Fruit fly (Drosophila melanogaster) whole organism, embryonic: Measurements from ENCODE around the gene CG4230.
A peak's percentile ranks its signal among the peaks of the same experiment; 100 is the strongest.

Source experiments
- CG10654 ChIP-seq: fragments of 200-800 bp; sonication (Bioruptor generic); optimal IDR thresholded peaks from 2 replicates; lab custom pipeline; 2016; ENCODE audit warnings: missing biosample characterization, missing genetic modification characterization
- CG10959 ChIP-seq: fragments of 200-800 bp; sonication (Bioruptor generic); IDR thresholded peaks from 2 replicates; pipeline ENCODE4 v1.3.6; 2022; ENCODE audit warnings: missing biosample characterization, missing genetic modification characterization
- CG13894 ChIP-seq: fragments of 200-800 bp; sonication (Bioruptor generic); optimal IDR thresholded peaks from 3 replicates; lab custom pipeline; 2018; ENCODE audit warnings: missing biosample characterization, mild to moderate bottlenecking, missing genetic modification characterization, moderate library complexity
- CG14860 ChIP-seq: fragments of 200-800 bp; sonication (Bioruptor generic); IDR thresholded peaks from 3 replicates; pipeline ENCODE4 v1.3.6; 2022; ENCODE audit warnings: missing biosample characterization, missing genetic modification characterization; ENCODE audit not compliant: partially characterized antibody
- CG30431 ChIP-seq: fragments of 200-800 bp; sonication (Bioruptor generic); optimal IDR thresholded peaks from 2 replicates; lab custom pipeline; 2017; ENCODE audit warnings: missing biosample characterization, missing genetic modification characterization
- CG32772 ChIP-seq: fragments of 200-800 bp; sonication (Bioruptor generic); IDR thresholded peaks from 2 replicates; pipeline ENCODE4 v1.3.6; 2022; ENCODE audit warnings: missing biosample characterization, missing genetic modification characterization
- CG4328 ChIP-seq: fragments of 200-800 bp; sonication (Bioruptor generic); optimal IDR thresholded peaks from 3 replicates; lab custom pipeline; 2017; ENCODE audit warnings: missing biosample characterization, missing genetic modification reagents, missing genetic modification characterization
- CG6272 ChIP-seq: fragments of 200-800 bp; sonication (Bioruptor generic); IDR thresholded peaks from 2 replicates; pipeline ENCODE4 v1.3.6; 2022; ENCODE audit warnings: missing biosample characterization, missing genetic modification characterization
- CG6791 ChIP-seq: fragments of 200-800 bp; sonication (Bioruptor generic); IDR thresholded peaks from 3 replicates; pipeline ENCODE4 v1.3.6; 2022; ENCODE audit warnings: missing biosample characterization, missing genetic modification characterization; ENCODE audit not compliant: partially characterized antibody
- CG9727 ChIP-seq: fragments of 200-800 bp; sonication (Bioruptor generic); optimal IDR thresholded peaks from 3 replicates; lab custom pipeline; 2017; ENCODE audit warnings: missing biosample characterization, mild to moderate bottlenecking, missing genetic modification characterization
- CG9932 ChIP-seq: fragments of 200-800 bp; sonication (Bioruptor generic); IDR thresholded peaks from 2 replicates; pipeline ENCODE4 v1.3.6; 2022; ENCODE audit warnings: missing biosample characterization, missing genetic modification characterization
- CrebB ChIP-seq: fragments of 200-800 bp; sonication (Bioruptor generic); optimal IDR thresholded peaks from 3 replicates; lab custom pipeline; 2018; ENCODE audit warnings: missing biosample characterization, mild to moderate bottlenecking, missing genetic modification characterization
- D ChIP-seq, 2 experiments: fragments of 200-800 bp in 1 of 2; fragments of >200 bp in 1 of 2; sonication (Bioruptor generic) in 1 of 2; optimal IDR thresholded peaks; 2 replicates in 1 of 2; 3 replicates in 1 of 2; lab custom pipeline; 2017; ENCODE audit warnings: mild to moderate bottlenecking in 1 of 2, missing biosample characterization in 1 of 2, missing genetic modification characterization in 1 of 2, missing genetic modification reagents in 1 of 2
- Dll ChIP-seq: fragments of 200-800 bp; sonication (Bioruptor generic); IDR thresholded peaks from 4 replicates; pipeline ENCODE4 v1.3.6; 2022; ENCODE audit warnings: missing biosample characterization, missing genetic modification characterization; ENCODE audit not compliant: partially characterized antibody
- Doc3 ChIP-seq: fragments of 200-800 bp; sonication (Bioruptor generic); IDR thresholded peaks from 3 replicates; pipeline ENCODE4 v1.3.6; 2022; ENCODE audit warnings: missing biosample characterization, missing genetic modification characterization; ENCODE audit not compliant: partially characterized antibody
- Ets97D ChIP-seq: fragments of 200-800 bp; sonication (Bioruptor generic); optimal IDR thresholded peaks from 3 replicates; lab custom pipeline; 2016; ENCODE audit warnings: missing biosample characterization, missing genetic modification characterization
- Fer2 ChIP-seq: fragments of 200-800 bp; sonication (Bioruptor generic); optimal IDR thresholded peaks from 2 replicates; lab custom pipeline; 2018; ENCODE audit warnings: missing biosample characterization, mild to moderate bottlenecking, missing genetic modification characterization, moderate library complexity
- Med ChIP-seq: fragments of 200-800 bp; sonication (Bioruptor generic); peaks from one replicate; lab custom pipeline; 2016; ENCODE audit warnings: missing biosample characterization, missing genetic modification characterization, mild to moderate bottlenecking, inconsistent platforms, moderate library complexity
- NC2β ChIP-seq: fragments of 200-800 bp; sonication (Bioruptor generic); optimal IDR thresholded peaks from 2 replicates; lab custom pipeline; 2016; ENCODE audit warnings: missing biosample characterization, missing genetic modification characterization
- Neu2 ChIP-seq: fragments of 200-800 bp; sonication (Bioruptor generic); optimal IDR thresholded peaks from 3 replicates; lab custom pipeline; 2016; ENCODE audit warnings: missing biosample characterization, missing genetic modification characterization, borderline replicate concordance
- Sry-β ChIP-seq: fragments of 200-800 bp; sonication (Bioruptor generic); optimal IDR thresholded peaks from 2 replicates; lab custom pipeline; 2018; ENCODE audit warnings: missing biosample characterization, mild to moderate bottlenecking, missing genetic modification characterization, moderate library complexity
- Taf1 ChIP-seq: fragments of 200-800 bp; sonication (Bioruptor generic); IDR thresholded peaks from 2 replicates; pipeline ENCODE4 v1.3.6; 2022; ENCODE audit warnings: missing biosample characterization, missing genetic modification characterization
- Usf ChIP-seq: fragments of 200-800 bp; sonication (Bioruptor generic); optimal IDR thresholded peaks from 2 replicates; lab custom pipeline; 2017; ENCODE audit warnings: missing genotype, missing biosample characterization, missing genetic modification characterization
- YL-1 ChIP-seq: fragments of 200-800 bp; sonication (Bioruptor generic); optimal IDR thresholded peaks from 3 replicates; lab custom pipeline; 2017; ENCODE audit warnings: missing biosample characterization, mild to moderate bottlenecking, missing genetic modification characterization
- ara ChIP-seq: fragments of 200-800 bp; sonication (Bioruptor generic); IDR thresholded peaks from 2 replicates; pipeline ENCODE4 v1.3.6; 2022; ENCODE audit warnings: missing biosample characterization, missing genetic modification characterization
- ash1 ChIP-seq: fragments of 200-800 bp; sonication (Bioruptor generic); optimal IDR thresholded peaks from 2 replicates; lab custom pipeline; 2018; ENCODE audit warnings: missing biosample characterization, mild to moderate bottlenecking, missing genetic modification characterization
- da ChIP-seq: fragments of 200-800 bp; sonication (Bioruptor generic); optimal IDR thresholded peaks from 2 replicates; lab custom pipeline; 2016; ENCODE audit warnings: missing biosample characterization, missing genetic modification characterization
- dmrt11E ChIP-seq: fragments of 200-800 bp; sonication (Bioruptor generic); optimal IDR thresholded peaks from 3 replicates; lab custom pipeline; 2018; ENCODE audit warnings: missing biosample characterization, mild to moderate bottlenecking, missing genetic modification characterization, moderate library complexity
- dysf ChIP-seq: fragments of 200-800 bp; sonication (Bioruptor generic); IDR thresholded peaks from 3 replicates; pipeline ENCODE4 v1.3.6; 2022; ENCODE audit warnings: missing biosample characterization, missing genetic modification characterization
- gsb-n ChIP-seq: fragments of 200-800 bp; sonication (Bioruptor generic); optimal IDR thresholded peaks from 3 replicates; lab custom pipeline; 2018; ENCODE audit warnings: missing biosample characterization, mild to moderate bottlenecking, missing genetic modification characterization
- ham ChIP-seq: fragments of 200-800 bp; sonication (Bioruptor generic); IDR thresholded peaks from 2 replicates; pipeline ENCODE4 v1.3.6; 2022; ENCODE audit warnings: missing biosample characterization, missing genetic modification characterization
- kah ChIP-seq: fragments of 200-800 bp; sonication (Bioruptor generic); optimal IDR thresholded peaks from 2 replicates; lab custom pipeline; 2018; ENCODE audit warnings: missing biosample characterization, mild to moderate bottlenecking, missing genetic modification characterization
- pan ChIP-seq, 4 experiments: fragments of >200 bp in 3 of 4; fragments of 200-800 bp in 1 of 4; sonication (Bioruptor generic) in 1 of 4; optimal IDR thresholded peaks in 3 of 4; IDR thresholded peaks in 1 of 4; 2 replicates each; pipeline versions ENCODE4 v1.3.6 to Lab custom; 2017 to 2022; ENCODE audit warnings: missing biosample characterization in 2 of 4, missing genetic modification characterization in 2 of 4, mixed read lengths in 1 of 4
- pfk ChIP-seq: fragments of 200-800 bp; sonication (Bioruptor generic); optimal IDR thresholded peaks from 2 replicates; lab custom pipeline; 2018; ENCODE audit warnings: missing biosample characterization, mild to moderate bottlenecking, missing genetic modification characterization, moderate library complexity
- row ChIP-seq: fragments of 200-800 bp; sonication (Bioruptor generic); IDR thresholded peaks from 3 replicates; pipeline ENCODE4 v1.3.6; 2022; ENCODE audit warnings: missing biosample characterization, missing genetic modification characterization
- sima ChIP-seq: fragments of 200-800 bp; sonication (Bioruptor generic); optimal IDR thresholded peaks from 2 replicates; lab custom pipeline; 2016; ENCODE audit warnings: missing biosample characterization, missing genetic modification characterization
- sob ChIP-seq: fragments of 200-800 bp; sonication (Bioruptor generic); IDR thresholded peaks from 2 replicates; pipeline ENCODE4 v1.3.6; 2022; ENCODE audit warnings: missing biosample characterization, missing genetic modification characterization
- stwl ChIP-seq: fragments of 200-800 bp; sonication (Bioruptor generic); optimal IDR thresholded peaks from 3 replicates; lab custom pipeline; 2018; ENCODE audit warnings: missing biosample characterization, mild to moderate bottlenecking, missing genetic modification characterization, moderate library complexity
- tna ChIP-seq: fragments of 200-800 bp; sonication (Bioruptor generic); IDR thresholded peaks from 2 replicates; pipeline ENCODE4 v1.3.6; 2022; ENCODE audit warnings: missing biosample characterization, missing genetic modification characterization; ENCODE audit not compliant: partially characterized antibody
- wdn ChIP-seq: fragments of 200-800 bp; sonication (Bioruptor generic); IDR thresholded peaks from 2 replicates; pipeline ENCODE4 v1.3.6; 2022; ENCODE audit warnings: missing biosample characterization, missing genetic modification characterization
- wor ChIP-seq: fragments of 200-800 bp; sonication (Bioruptor generic); IDR thresholded peaks from 2 replicates; pipeline ENCODE4 v1.3.6; 2022; ENCODE audit warnings: missing biosample characterization, missing genetic modification characterization

Gene CG4230

dm6 chr2L:5060952-5061478 lies 35.0 kb upstream of the CG4230 start (continued):
- TF ChIP-seq CG13894 (tag; lab: Kevin White, UChicago) (peak; percentile 59), CG32772 (GFP tag; lab: Robert Waterston, UW) (no peak), CG14860 (no peak), Taf1 (GFP tag; lab: Robert Waterston, UW) (peak; percentile 72), NC2β (peak; percentile 28), CG30431 (GFP tag; lab: Kevin White, UChicago) (no peak), row (GFP tag; lab: Robert Waterston, UW) (peak; percentile 80), wdn (GFP tag; lab: Robert Waterston, UW) (no peak), CrebB (tag; lab: Kevin White, UChicago) (peak; percentile 58), CG9727 (GFP tag; lab: Kevin White, UChicago) (peak; percentile 66), Dll (no peak), da (peak; percentile 51), CG6272 (GFP tag; lab: Robert Waterston, UW) (no peak), gsb-n (tag; lab: Kevin White, UChicago) (peak; percentile 32), YL-1 (GFP tag; lab: Kevin White, UChicago) (no peak), Ets97D (GFP tag; lab: Kevin White, UChicago) (no peak), Usf (no peak), ara (GFP tag; lab: Robert Waterston, UW) (peak; percentile 40; the same call in 1 of the 2 replicates), kah (no peak), pfk (GFP tag; lab: Kevin White, UChicago) (no peak), tna (GFP tag; lab: Robert Waterston, UW) (no peak), CG4328 (peak; percentile 46), CG10654 (GFP tag; lab: Kevin White, UChicago) (peak; percentile 46), stwl (tag; lab: Kevin White, UChicago) (no peak), ash1 (GFP tag; lab: Kevin White, UChicago) (no peak), pan (optimal IDR thresholded peaks at IDR 0.05; lab: Kevin White, UChicago) (no peak), pan (GFP tag; optimal IDR thresholded peaks at IDR 0.05 in 1 of 2, IDR thresholded peaks at IDR 0.05 in 1 of 2) (peak in 1 of 2 experiments; percentile 65), dmrt11E (tag; lab: Kevin White, UChicago) (no peak), CG9932 (peak; percentile 80), sima (no peak), ham (GFP tag; lab: Robert Waterston, UW) (no peak), wor (0 out of 2 replicates have a peak, but pooled peaks have one; percentile 19), CG10959 (no peak), Sry-β (GFP tag; lab: Kevin White, UChicago) (no peak), Neu2 (GFP tag; lab: Kevin White, UChicago) (no peak), dysf (GFP tag; lab: Robert Waterston, UW) (peak; percentile 79), Fer2 (tag; lab: Kevin White, UChicago) (peak; percentile 26), Med (GFP tag; lab: Kevin White, UChicago) (peak; percentile 93), D (optimal IDR thresholded peaks at IDR 0.05; lab: Kevin White, UChicago) (no peak), D (GFP tag; optimal IDR thresholded peaks at IDR 0.05; lab: Kevin White, UChicago) (peak; percentile 32), CG6791 (GFP tag; lab: Robert Waterston, UW) (no peak), sob (peak; percentile 75), Doc3 (no peak)
